Fruit fly (Drosophila melanogaster) whole organism, embryonic: ENCODE measurements around the gene CG9130.

Experiments
- Awh ChIP-seq: fragments of 200-800 bp; sonication (Bioruptor generic); IDR thresholded peaks from 2 replicates; pipeline ENCODE4, ENCODE4 v1.3.6; 2022; ENCODE audit warnings: missing biosample characterization, missing genetic modification characterization
- Bteb2 ChIP-seq: fragments of 200-800 bp; sonication (Bioruptor generic); optimal IDR thresholded peaks from 2 replicates; lab custom pipeline; 2016; ENCODE audit warnings: missing biosample characterization, missing genetic modification characterization
- C15 ChIP-seq: fragments of 200-800 bp; sonication (Bioruptor generic); IDR thresholded peaks from 3 replicates; pipeline ENCODE4 v1.3.6; 2022; ENCODE audit warnings: missing biosample characterization, missing genetic modification characterization
- CG10366 ChIP-seq: fragments of 200-800 bp; sonication (Bioruptor generic); IDR thresholded peaks from 2 replicates; pipeline ENCODE4 v1.3.6; 2022; ENCODE audit warnings: missing biosample characterization, missing genetic modification characterization
- CG10565 ChIP-seq: fragments of 200-800 bp; sonication (Bioruptor generic); optimal IDR thresholded peaks from 3 replicates; lab custom pipeline; 2016; ENCODE audit warnings: missing biosample characterization, mild to moderate bottlenecking, missing genetic modification characterization
- CG10654 ChIP-seq: fragments of 200-800 bp; sonication (Bioruptor generic); optimal IDR thresholded peaks from 2 replicates; lab custom pipeline; 2016; ENCODE audit warnings: missing biosample characterization, missing genetic modification characterization
- CG12236 ChIP-seq: fragments of 200-800 bp; sonication (Bioruptor generic); optimal IDR thresholded peaks from 2 replicates; lab custom pipeline; 2016; ENCODE audit warnings: missing biosample characterization, missing genetic modification characterization
- CG13624 ChIP-seq: fragments of 200-800 bp; sonication (Bioruptor generic); optimal IDR thresholded peaks from 2 replicates; lab custom pipeline; 2016; ENCODE audit warnings: missing biosample characterization, missing genetic modification characterization
- CG14965 ChIP-seq: fragments of 200-800 bp; sonication (Bioruptor generic); optimal IDR thresholded peaks from 2 replicates; lab custom pipeline; 2016; ENCODE audit warnings: missing biosample characterization, missing genetic modification characterization, borderline replicate concordance
- CG15011 ChIP-seq: fragments of 200-800 bp; sonication (Bioruptor generic); optimal IDR thresholded peaks from 3 replicates; lab custom pipeline; 2018; ENCODE audit warnings: missing biosample characterization, mild to moderate bottlenecking, missing genetic modification characterization
- CG17568 ChIP-seq: fragments of 200-800 bp; sonication (Bioruptor generic); optimal IDR thresholded peaks from 2 replicates; lab custom pipeline; 2018; ENCODE audit warnings: missing biosample characterization, mild to moderate bottlenecking, missing genetic modification characterization, moderate library complexity
- CG17612 ChIP-seq: fragments of 200-800 bp; sonication (Bioruptor generic); IDR thresholded peaks from 2 replicates; pipeline ENCODE4 v1.3.6; 2022; ENCODE audit warnings: missing biosample characterization, missing genetic modification characterization
- CG18011 ChIP-seq: fragments of 200-800 bp; sonication (Bioruptor generic); optimal IDR thresholded peaks from 2 replicates; lab custom pipeline; 2017; ENCODE audit warnings: missing biosample characterization, missing genetic modification characterization, mild to moderate bottlenecking, moderate library complexity, missing genotype
- CG2712 ChIP-seq: fragments of 200-800 bp; optimal IDR thresholded peaks from 3 replicates; lab custom pipeline; 2019; ENCODE audit warnings: missing biosample characterization, mild to moderate bottlenecking, missing genetic modification characterization, moderate library complexity
- CG4424 ChIP-seq: fragments of 200-800 bp; sonication (Bioruptor generic); optimal IDR thresholded peaks from 3 replicates; lab custom pipeline; 2016; ENCODE audit warnings: missing biosample characterization, missing genetic modification characterization
- CG6272 ChIP-seq: fragments of 200-800 bp; sonication (Bioruptor generic); IDR thresholded peaks from 2 replicates; pipeline ENCODE4 v1.3.6; 2022; ENCODE audit warnings: missing biosample characterization, missing genetic modification characterization
- CG6683 ChIP-seq: fragments of 200-800 bp; sonication (Bioruptor generic); optimal IDR thresholded peaks from 2 replicates; lab custom pipeline; 2017; ENCODE audit warnings: missing biosample characterization, mild to moderate bottlenecking, missing genetic modification characterization, missing genetic modification reagents
- CG6813 ChIP-seq: fragments of 200-800 bp; sonication (Bioruptor generic); optimal IDR thresholded peaks from 2 replicates; lab custom pipeline; 2017; ENCODE audit warnings: missing biosample characterization, missing genetic modification characterization, mild to moderate bottlenecking, moderate library complexity, missing genetic modification reagents
- CG7372 ChIP-seq: fragments of 200-800 bp; sonication (Bioruptor generic); IDR thresholded peaks from 2 replicates; pipeline ENCODE4 v1.3.6; 2022; ENCODE audit warnings: missing biosample characterization, missing genetic modification characterization
- CG9797 ChIP-seq: fragments of 200-800 bp; sonication (Bioruptor generic); optimal IDR thresholded peaks from 3 replicates; lab custom pipeline; 2018; ENCODE audit warnings: missing biosample characterization, mild to moderate bottlenecking, missing genetic modification characterization
- Dip3 ChIP-seq: fragments of 200-800 bp; sonication (Bioruptor generic); optimal IDR thresholded peaks from 3 replicates; lab custom pipeline; 2016; ENCODE audit warnings: missing biosample characterization, missing genetic modification characterization
- Dll ChIP-seq: fragments of 200-800 bp; sonication (Bioruptor generic); IDR thresholded peaks from 4 replicates; pipeline ENCODE4 v1.3.6; 2022; ENCODE audit warnings: missing biosample characterization, missing genetic modification characterization; ENCODE audit not compliant: partially characterized antibody
- Ets97D ChIP-seq: fragments of 200-800 bp; sonication (Bioruptor generic); optimal IDR thresholded peaks from 3 replicates; lab custom pipeline; 2016; ENCODE audit warnings: missing biosample characterization, missing genetic modification characterization
- Gug ChIP-seq: fragments of 200-800 bp; sonication (Bioruptor generic); IDR thresholded peaks from 4 replicates; pipeline ENCODE4 v1.3.6; 2022; ENCODE audit warnings: missing biosample characterization, missing genetic modification characterization
- HHEX ChIP-seq: fragments of 200-800 bp; sonication (Bioruptor generic); optimal IDR thresholded peaks from 3 replicates; lab custom pipeline; 2017; ENCODE audit warnings: missing biosample characterization, mild to moderate bottlenecking, missing genetic modification characterization, missing genetic modification reagents
- Hr3 ChIP-seq: fragments of 200-800 bp; sonication (Bioruptor generic); optimal IDR thresholded peaks from 3 replicates; lab custom pipeline; 2016; ENCODE audit warnings: missing biosample characterization, missing genetic modification characterization
- MBD-R2 ChIP-seq: fragments of 200-800 bp; sonication (Bioruptor generic); IDR thresholded peaks from 2 replicates; pipeline ENCODE4 v1.3.6; 2022; ENCODE audit warnings: missing biosample characterization, missing genetic modification characterization
- Mad ChIP-seq: fragments of 200-800 bp; sonication (Bioruptor generic); optimal IDR thresholded peaks from 2 replicates; lab custom pipeline; 2016; ENCODE audit warnings: missing biosample characterization, missing genetic modification characterization
- abd-A ChIP-seq: fragments of 200-800 bp; sonication (Bioruptor generic); optimal IDR thresholded peaks from 3 replicates; lab custom pipeline; 2019; ENCODE audit warnings: missing biosample characterization, mild to moderate bottlenecking, missing genetic modification characterization, moderate library complexity
- aop ChIP-seq: fragments of 200-800 bp; sonication (Bioruptor generic); IDR thresholded peaks from 2 replicates; pipeline ENCODE4 v1.3.6; 2022; ENCODE audit warnings: missing biosample characterization, missing genetic modification characterization
- az2 ChIP-seq: fragments of 200-800 bp; sonication (Bioruptor generic); optimal IDR thresholded peaks from 3 replicates; lab custom pipeline; 2016; ENCODE audit warnings: missing biosample characterization, missing genetic modification characterization
- chm ChIP-seq: fragments of 200-800 bp; sonication (Bioruptor generic); IDR thresholded peaks from 2 replicates; pipeline ENCODE4 v1.3.6; 2022; ENCODE audit warnings: missing biosample characterization, missing genetic modification characterization
- dimm ChIP-seq: fragments of 200-800 bp; sonication (Bioruptor generic); IDR thresholded peaks from 2 replicates; pipeline ENCODE4 v1.3.6; 2022; ENCODE audit warnings: missing biosample characterization, missing genetic modification characterization
- disco-r ChIP-seq: fragments of 200-800 bp; sonication (Bioruptor generic); optimal IDR thresholded peaks from 2 replicates; lab custom pipeline; 2016; ENCODE audit warnings: missing biosample characterization, missing genetic modification characterization
- dmrt11E ChIP-seq: fragments of 200-800 bp; sonication (Bioruptor generic); optimal IDR thresholded peaks from 3 replicates; lab custom pipeline; 2018; ENCODE audit warnings: missing biosample characterization, mild to moderate bottlenecking, missing genetic modification characterization, moderate library complexity
- exex ChIP-seq: fragments of 200-800 bp; sonication (Bioruptor generic); optimal IDR thresholded peaks from 4 replicates; lab custom pipeline; 2018; ENCODE audit warnings: missing biosample characterization, mild to moderate bottlenecking, missing genetic modification characterization, moderate library complexity
- grn ChIP-seq: fragments of 200-800 bp; sonication (Bioruptor generic); optimal IDR thresholded peaks from 3 replicates; lab custom pipeline; 2017; ENCODE audit warnings: missing biosample characterization, missing genetic modification characterization
- hbn ChIP-seq: fragments of 200-800 bp; sonication (Bioruptor generic); IDR thresholded peaks from 2 replicates; pipeline ENCODE4 v1.3.6; 2022; ENCODE audit warnings: missing biosample characterization, missing genetic modification characterization; ENCODE audit not compliant: partially characterized antibody
- jigr1 ChIP-seq: fragments of 200-800 bp; sonication (Bioruptor generic); IDR thresholded peaks from 3 replicates; pipeline ENCODE4 v1.3.6; 2022; ENCODE audit warnings: missing biosample characterization, missing genetic modification characterization
- lola ChIP-seq, 3 experiments: fragments of >200 bp in 2 of 3; fragments of 200-800 bp in 1 of 3; sonication (Bioruptor generic) in 1 of 3; optimal IDR thresholded peaks; 2 replicates each; lab custom pipeline; 2017 to 2019; ENCODE audit warnings: missing biosample characterization in 3 of 3, missing genetic modification characterization in 3 of 3, mild to moderate bottlenecking in 1 of 3, moderate library complexity in 1 of 3
- oc ChIP-seq: fragments of 200-800 bp; sonication (Bioruptor generic); optimal IDR thresholded peaks from 2 replicates; lab custom pipeline; 2018; ENCODE audit warnings: missing biosample characterization, mild to moderate bottlenecking, missing genetic modification characterization, moderate library complexity
- pan ChIP-seq, 4 experiments: fragments of >200 bp in 3 of 4; fragments of 200-800 bp in 1 of 4; sonication (Bioruptor generic) in 1 of 4; optimal IDR thresholded peaks in 3 of 4; IDR thresholded peaks in 1 of 4; 2 replicates each; pipeline versions ENCODE4 v1.3.6 to Lab custom; 2017 to 2022; ENCODE audit warnings: missing biosample characterization in 2 of 4, missing genetic modification characterization in 2 of 4, mixed read lengths in 1 of 4
- pho ChIP-seq: fragments of 200-800 bp; sonication (Bioruptor generic); optimal IDR thresholded peaks from 2 replicates; lab custom pipeline; 2016; ENCODE audit warnings: missing biosample characterization, missing genetic modification characterization
- prd ChIP-seq, 3 experiments: fragments of >200 bp in 2 of 3; fragments of 200-800 bp in 1 of 3; sonication (Bioruptor generic) in 1 of 3; optimal IDR thresholded peaks in 2 of 3; IDR thresholded peaks in 1 of 3; 2 replicates in 2 of 3; 3 replicates in 1 of 3; pipeline versions ENCODE4 v1.3.6 to Lab custom; 2017 to 2022; ENCODE audit warnings: missing biosample characterization in 1 of 3, missing genetic modification characterization in 1 of 3
- psq ChIP-seq: fragments of 200-800 bp; sonication (Bioruptor generic); optimal IDR thresholded peaks from 2 replicates; lab custom pipeline; 2017; ENCODE audit warnings: missing biosample characterization, missing genetic modification characterization
- sna ChIP-seq: fragments of 200-800 bp; sonication (Bioruptor generic); IDR thresholded peaks from 2 replicates; pipeline ENCODE4 v1.3.6; 2022; ENCODE audit warnings: missing biosample characterization, missing genetic modification characterization; ENCODE audit not compliant: partially characterized antibody
- sob ChIP-seq: fragments of 200-800 bp; sonication (Bioruptor generic); IDR thresholded peaks from 2 replicates; pipeline ENCODE4 v1.3.6; 2022; ENCODE audit warnings: missing biosample characterization, missing genetic modification characterization
- sqz ChIP-seq: fragments of 200-800 bp; sonication (Bioruptor generic); optimal IDR thresholded peaks from 3 replicates; lab custom pipeline; 2018; ENCODE audit warnings: missing biosample characterization, mild to moderate bottlenecking, missing genetic modification characterization

Gene CG9130

DNA sequence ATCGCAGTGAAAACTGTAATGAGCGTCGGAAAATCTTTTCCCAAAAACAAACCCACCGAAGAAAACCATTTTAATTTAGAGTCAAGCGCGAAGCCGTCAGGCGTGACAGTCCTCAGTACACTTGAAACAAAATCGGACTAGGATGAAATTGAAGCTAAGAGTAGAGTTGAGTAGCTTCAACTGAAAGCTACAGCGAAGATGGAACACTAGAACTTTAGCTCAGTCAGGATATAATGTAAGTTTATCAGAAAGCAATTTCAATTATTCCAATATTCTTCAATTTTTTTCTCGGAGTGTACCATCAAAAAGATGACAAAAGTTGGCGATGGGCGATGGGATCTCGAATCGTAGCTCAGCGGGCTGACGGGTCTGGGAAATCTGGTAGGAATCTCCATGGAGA, 35.4 kb upstream of the CG9130 start (continued):
- TF ChIP-seq dimm (GFP tag; lab: Robert Waterston, UW) (peak; percentile 33; the same call in 1 of the 2 replicates), CG13624 (GFP tag; lab: Kevin White, UChicago) (no peak), disco-r (GFP tag; lab: Kevin White, UChicago) (no peak), hbn (no peak), CG6683 (GFP tag; lab: Kevin White, UChicago) (no peak), sqz (GFP tag; lab: Kevin White, UChicago) (no peak), Ets97D (GFP tag; lab: Kevin White, UChicago) (no peak), CG6272 (GFP tag; lab: Robert Waterston, UW) (no peak), CG17568 (no peak), dmrt11E (tag; lab: Kevin White, UChicago) (peak; percentile 36), CG15011 (GFP tag; lab: Kevin White, UChicago) (peak; percentile 15), chm (GFP tag; lab: Robert Waterston, UW) (peak; percentile 68; the same call in 1 of the 2 replicates), HHEX (GFP tag; lab: Kevin White, UChicago) (peak; percentile 29), Gug (GFP tag; lab: Robert Waterston, UW) (no peak), CG10565 (GFP tag; lab: Kevin White, UChicago) (no peak), sob (GFP tag; lab: Robert Waterston, UW) (no peak; the same call in 1 of the 2 replicates), CG12236 (GFP tag; lab: Kevin White, UChicago) (no peak), CG10654 (peak; percentile 34), C15 (GFP tag; lab: Robert Waterston, UW) (no peak), CG4424 (GFP tag; lab: Kevin White, UChicago) (peak; percentile 28), aop (no peak), pan (optimal IDR thresholded peaks at IDR 0.05; lab: Kevin White, UChicago) (no peak), pan (GFP tag; optimal IDR thresholded peaks at IDR 0.05 in 1 of 2, IDR thresholded peaks at IDR 0.05 in 1 of 2) (no peak), Bteb2 (GFP tag; lab: Kevin White, UChicago) (no peak), MBD-R2 (GFP tag; lab: Robert Waterston, UW) (no peak), Mad (GFP tag; lab: Kevin White, UChicago) (no peak), Hr3 (GFP tag; lab: Kevin White, UChicago) (no peak), Awh (no peak), jigr1 (no peak)

DNA sequence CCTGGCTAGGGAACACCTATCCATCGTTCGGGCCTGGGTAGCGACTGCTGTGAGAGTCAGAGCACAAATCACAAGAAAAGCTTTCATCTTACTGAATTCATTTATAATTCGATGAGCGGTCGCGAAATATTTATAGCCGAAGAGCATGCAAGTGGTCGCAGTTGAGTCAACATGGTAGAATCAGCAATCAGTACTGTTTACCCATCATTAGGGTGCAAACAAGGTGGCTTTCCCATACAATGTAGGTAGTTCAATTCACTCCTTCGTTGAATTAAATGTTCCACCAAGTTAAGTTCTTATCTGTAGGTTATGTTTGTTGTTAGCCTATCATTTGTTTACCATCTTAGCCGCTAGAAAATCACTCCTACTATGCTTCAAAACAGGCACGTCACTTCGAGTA, 33.2 kb upstream of the CG9130 start, which contains the start of gene LysP:
Gene LysP, minus strand, starts transcription at position 101 of the 400 bp plus-strand sequence.
- TF ChIP-seq grn (GFP tag; lab: Kevin White, UChicago) (peak; percentile 43), abd-A (tag; lab: Kevin White, UChicago) (no peak), exex (tag; lab: Kevin White, UChicago) (peak; percentile 15)

DNA sequence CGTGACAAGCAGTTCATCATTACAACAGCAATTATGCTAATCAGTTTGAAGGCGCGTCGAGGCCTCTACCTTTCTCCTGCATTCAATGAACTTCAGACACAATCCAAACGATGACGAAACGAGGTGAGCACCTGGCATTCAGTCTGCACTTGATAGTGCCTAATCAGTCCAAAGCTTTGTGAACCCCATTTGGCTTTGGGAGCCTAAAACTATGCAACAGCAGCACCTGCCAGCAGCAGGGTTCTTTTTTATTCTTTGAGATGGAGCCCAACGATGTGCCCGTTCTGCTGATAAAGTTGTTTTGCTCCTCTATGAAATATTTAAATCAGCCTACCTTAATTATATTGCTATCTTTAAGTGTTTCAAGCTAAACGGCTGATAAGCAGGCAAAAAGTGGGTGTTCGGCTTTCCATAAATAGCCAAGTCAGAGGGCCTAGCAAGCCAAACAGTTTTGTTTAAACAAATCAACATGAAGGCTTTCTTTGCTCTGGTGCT, 24.5 kb upstream of the CG9130 start, which contains the start of gene LysS:
Gene LysS, plus strand, starts transcription at position 445 of the 495 bp plus-strand sequence.
- no peak for TF ChIP-seq lola (GFP tag; optimal IDR thresholded peaks at IDR 0.05; lab: Kevin White, UChicago)
- TF ChIP-seq CG2712 (tag; lab: Kevin White, UChicago), result no peak
- TF ChIP-seq CG17612 (GFP tag; lab: Robert Waterston, UW), result no peak
- no peak for TF ChIP-seq prd (optimal IDR thresholded peaks at IDR 0.05; lab: Kevin White, UChicago)
- TF ChIP-seq prd (GFP tag; IDR thresholded peaks at IDR 0.05; lab: Robert Waterston, UW), result no peak
- peak; percentile 3 for TF ChIP-seq CG18011 (GFP tag; lab: Kevin White, UChicago)
- TF ChIP-seq az2 (GFP tag; lab: Kevin White, UChicago), result no peak
- no peak for TF ChIP-seq CG10366
- TF ChIP-seq oc, result no peak
- no peak for TF ChIP-seq CG6813 (GFP tag; lab: Kevin White, UChicago)
- TF ChIP-seq grn (GFP tag; lab: Kevin White, UChicago), result peak; percentile 23
- TF ChIP-seq psq (GFP tag; lab: Kevin White, UChicago), result no peak
- no peak for TF ChIP-seq CG14965 (GFP tag; lab: Kevin White, UChicago)
- no peak for TF ChIP-seq CG9797 (GFP tag; lab: Kevin White, UChicago)
- TF ChIP-seq Dll (GFP tag; lab: Robert Waterston, UW), result no peak
- no peak for TF ChIP-seq CG7372 (GFP tag; lab: Robert Waterston, UW)
- no peak for TF ChIP-seq sna
- no peak for TF ChIP-seq pho (GFP tag; lab: Kevin White, UChicago)
- TF ChIP-seq Dip3 (GFP tag; lab: Kevin White, UChicago), result no peak
